Worm (Caenorhabditis elegans): Measurements from ENCODE around the gene ZK856.4.
A peak's percentile ranks its signal among the peaks of the same experiment; 100 is the strongest.

DNA sequence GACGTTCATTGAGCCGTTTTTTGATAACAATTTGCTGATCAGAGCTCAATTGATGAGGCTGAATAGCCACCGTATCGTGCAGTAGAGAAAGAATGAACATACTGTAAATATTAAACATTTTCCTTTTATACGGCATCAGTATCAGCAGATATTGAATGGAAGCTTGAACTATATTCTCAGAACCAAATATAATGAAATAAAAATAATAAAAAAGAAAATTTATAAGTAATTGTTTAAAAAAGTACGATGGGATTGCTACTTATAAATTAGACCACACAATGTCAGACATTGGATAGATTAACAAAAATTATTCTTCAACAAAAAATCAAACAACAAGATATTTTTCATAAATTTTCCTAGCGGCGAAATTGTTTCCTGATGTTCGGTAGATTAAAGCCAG is 23.4 kb downstream of the ZK856.4 start, which contains the start of gene rpc-25:
- 0 out of 2 replicates have a peak, but pooled peaks have one; percentile 24 for TF ChIP-seq madf-6 (GFP tag; IDR thresholded peaks at IDR 0.05)
- TF ChIP-seq efl-1 (GFP tag; optimal IDR thresholded peaks at IDR 0.05) = no peak
- no peak for TF ChIP-seq cebp-2 (GFP tag; IDR thresholded peaks at IDR 0.05)
